Worm (Caenorhabditis elegans) whole organism, mixed stage, embryonic: ENCODE results near the gene C05B5.16.

ENCODE experiments used
- elt-3 ChIP-seq: fragments of 150-350 bp; optimal IDR thresholded peaks from 2 replicates; lab custom pipeline; 2014; ENCODE audit warnings: missing biosample characterization, missing genetic modification characterization
- lin-32 ChIP-seq: fragments of 200-800 bp; sonication (Bioruptor generic); optimal IDR thresholded peaks from 2 replicates; lab custom pipeline; 2018; ENCODE audit warnings: mild to moderate bottlenecking, missing genetic modification characterization, missing compliant biosample characterization
- mab-5 ChIP-seq: fragments of 150-350 bp; optimal IDR thresholded peaks from 2 replicates; lab custom pipeline; 2014; ENCODE audit warnings: missing biosample characterization, missing genetic modification characterization
- nhr-237 ChIP-seq: fragments of 150-350 bp; optimal IDR thresholded peaks from 2 replicates; lab custom pipeline; 2014; ENCODE audit warnings: missing biosample characterization, missing genetic modification characterization
- nhr-76 ChIP-seq: sonication (generic microtip); optimal IDR thresholded peaks from 2 replicates; lab custom pipeline; 2017; ENCODE audit warnings: missing biosample characterization, missing genetic modification characterization
- unc-62 ChIP-seq: fragments of 150-350 bp; optimal IDR thresholded peaks from 2 replicates; lab custom pipeline; 2014; ENCODE audit warnings: missing biosample characterization, missing genetic modification reagents, missing genetic modification characterization
- ztf-11 ChIP-seq: fragments of 150-350 bp; optimal IDR thresholded peaks from 2 replicates; lab custom pipeline; 2014; ENCODE audit warnings: missing biosample characterization, missing genetic modification characterization

DNA sequence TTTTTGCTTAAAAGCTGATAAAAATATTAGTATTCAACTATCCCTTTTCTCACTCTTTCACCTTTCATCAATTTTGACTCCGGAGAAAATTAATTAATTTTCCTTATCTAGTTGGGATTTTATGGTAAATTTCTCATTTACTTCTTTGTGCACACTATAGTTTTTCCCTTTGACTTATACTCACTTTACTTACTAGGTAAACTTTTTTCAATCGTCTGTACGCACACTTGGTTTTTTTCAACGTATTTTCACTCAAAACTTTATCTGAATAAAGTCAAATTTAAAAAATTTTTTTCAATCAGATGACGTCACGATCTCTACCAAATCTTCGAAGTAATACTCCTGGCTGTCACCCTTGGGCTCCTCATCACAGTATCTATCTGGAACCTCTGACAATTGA, at the start of gene C05B5.16:
- TF ChIP-seq lin-32 (GFP tag; lab: Kevin White, UChicago) (no peak), unc-62 (GFP tag; lab: Kevin White, UChicago) (no peak), elt-3 (tag; lab: Kevin White, UChicago) (no peak), ztf-11 (tag; lab: Kevin White, UChicago) (no peak), nhr-76 (tag; lab: Kevin White, UChicago) (no peak), nhr-237 (tag; lab: Kevin White, UChicago) (no peak), mab-5 (tag; lab: Kevin White, UChicago) (no peak)
